Fruit fly (Drosophila melanogaster) ovary, adult (tissue): ENCODE results near the gene CG34242.
A peak's percentile ranks its signal among the peaks of the same experiment; 100 is the strongest.

Experiments used
- CG17801 ChIP-seq: fragments of 200-800 bp; optimal IDR thresholded peaks from 2 replicates; lab custom pipeline; 2019; ENCODE audit warnings: missing biosample characterization, mild to moderate bottlenecking, missing genetic modification characterization, moderate library complexity; ENCODE audit not compliant: partially characterized antibody

Gene CG34242

dm6 chr3L:12507571-12507970, 26.2 kb upstream of the CG34242 start, which contains the start of gene CG10654:
CG10654 (minus strand) TSS chr3L:12507840.
- no peak for TF ChIP-seq CG17801 (GFP tag; lab: Kevin White, UChicago)

- TF ChIP-seq CG17801 (GFP tag; lab: Kevin White, UChicago), result peak; percentile 82
Measured at dm6 chr3L:12514762-12515215, 19.0 kb upstream of the CG34242 start, which contains the start of the genes sti and tral. sti (minus strand) TSS chr3L:12514815. tral (plus strand) TSS chr3L:12515059.

- peak; percentile 72 for TF ChIP-seq CG17801 (GFP tag; lab: Kevin White, UChicago)
Measured at dm6 chr3L:12515691-12516455, 17.9 kb upstream of the CG34242 start.

dm6 chr3L:12517443-12518209, 16.2 kb upstream of the CG34242 start:
- TF ChIP-seq CG17801 (GFP tag; lab: Kevin White, UChicago), result no peak

dm6 chr3L:12519315-12519714, 14.5 kb upstream of the CG34242 start:
- TF ChIP-seq CG17801 (GFP tag; lab: Kevin White, UChicago), result no peak

dm6 chr3L:12523941-12524340, 9.9 kb upstream of the CG34242 start, which contains the start of the genes ver and Gcn5:
ver (plus strand) TSS chr3L:12523987.
Gcn5 (minus strand) TSS chr3L:12524014.
- TF ChIP-seq CG17801 (GFP tag; lab: Kevin White, UChicago), result peak; percentile 96

- TF ChIP-seq CG17801 (GFP tag; lab: Kevin White, UChicago), result peak; percentile 40
Measured at dm6 chr3L:12526433-12527113, 7.2 kb upstream of the CG34242 start, which contains the start of gene eIF2beta. eIF2beta (minus strand) TSS chr3L:12526731.

- no peak for TF ChIP-seq CG17801 (GFP tag; lab: Kevin White, UChicago)
Measured at dm6 chr3L:12529431-12530007, 4.3 kb upstream of the CG34242 start.

dm6 chr3L:12530044-12530443, 3.8 kb upstream of the CG34242 start, which contains the start of gene nst:
nst (minus strand) TSS chr3L:12530171.
- no peak for TF ChIP-seq CG17801 (GFP tag; lab: Kevin White, UChicago)

dm6 chr3L:12532220-12532619, 1.6 kb upstream of the CG34242 start:
- TF ChIP-seq CG17801 (GFP tag; lab: Kevin White, UChicago), result no peak

dm6 chr3L:12534318-12534717, 522 bp downstream of the CG34242 start, which contains the start of gene Pmm2:
Pmm2 (plus strand) TSS chr3L:12534590.
- TF ChIP-seq CG17801 (GFP tag; lab: Kevin White, UChicago), result peak; percentile 9

dm6 chr3L:12537123-12537522, 3.3 kb downstream of the CG34242 start, which contains the start of gene CG4069:
CG4069 (minus strand) TSS chr3L:12537315.
- TF ChIP-seq CG17801 (GFP tag; lab: Kevin White, UChicago), result no peak

- no peak for TF ChIP-seq CG17801 (GFP tag; lab: Kevin White, UChicago)
Measured at dm6 chr3L:12549471-12549870, 15.7 kb downstream of the CG34242 start.

- no peak for TF ChIP-seq CG17801 (GFP tag; lab: Kevin White, UChicago)
Measured at dm6 chr3L:12551671-12552070, 17.9 kb downstream of the CG34242 start.
